Worm (Caenorhabditis elegans) whole organism, L2 larva: Measurements from ENCODE around the gene gcy-29.

Experiments
- C34F6.9 ChIP-seq: fragments of 150-350 bp; optimal IDR thresholded peaks from 2 replicates; lab custom pipeline; 2014; ENCODE audit warnings: missing biosample characterization, missing genetic modification characterization
- F13H6.1 ChIP-seq: sonication (generic microtip); optimal IDR thresholded peaks from 2 replicates; lab custom pipeline; 2016; ENCODE audit warnings: missing genetic modification characterization, missing compliant biosample characterization
- Y55F3AM.14 ChIP-seq: fragments of 200-800 bp; sonication (Bioruptor generic); optimal IDR thresholded peaks from 2 replicates; lab custom pipeline; 2018; ENCODE audit warnings: mild to moderate bottlenecking, missing genetic modification characterization, missing compliant biosample characterization
- ZK546.5 ChIP-seq: sonication (generic microtip); optimal IDR thresholded peaks from 2 replicates; lab custom pipeline; 2017; ENCODE audit warnings: missing biosample characterization, missing genetic modification characterization
- ama-1 ChIP-seq: fragments of 150-350 bp; optimal IDR thresholded peaks from 2 replicates; lab custom pipeline; 2018; ENCODE audit warnings: inconsistent platforms
- ceh-16 ChIP-seq: fragments of 150-350 bp; optimal IDR thresholded peaks from 2 replicates; lab custom pipeline; 2014; ENCODE audit warnings: missing biosample characterization, missing genetic modification characterization
- ceh-82 ChIP-seq: fragments of 150-350 bp; optimal IDR thresholded peaks from 2 replicates; lab custom pipeline; 2014; ENCODE audit warnings: missing biosample characterization, missing genetic modification characterization
- dmd-4 ChIP-seq: sonication (generic microtip); optimal IDR thresholded peaks from 2 replicates; lab custom pipeline; 2017; ENCODE audit warnings: missing biosample characterization, missing genetic modification characterization
- egl-27 ChIP-seq: sonication (generic microtip); optimal IDR thresholded peaks from 3 replicates; lab custom pipeline; 2017; ENCODE audit warnings: missing biosample characterization, missing genetic modification reagents, missing genetic modification characterization
- elt-1 ChIP-seq: fragments of 150-350 bp; optimal IDR thresholded peaks from 2 replicates; lab custom pipeline; 2014; ENCODE audit warnings: missing biosample characterization, missing genetic modification characterization
- elt-3 ChIP-seq: sonication (generic microtip); optimal IDR thresholded peaks from 2 replicates; lab custom pipeline; 2017; ENCODE audit warnings: missing biosample characterization, missing genetic modification characterization
- fos-1 ChIP-seq: fragments of 150-350 bp; optimal IDR thresholded peaks from 2 replicates; lab custom pipeline; 2014; ENCODE audit warnings: missing biosample characterization, missing genetic modification characterization
- gmeb-1 ChIP-seq: fragments of 150-350 bp; optimal IDR thresholded peaks from 2 replicates; lab custom pipeline; 2014; ENCODE audit warnings: missing biosample characterization, missing genetic modification characterization
- lin-11 ChIP-seq: fragments of 150-350 bp; sonication (generic microtip); optimal IDR thresholded peaks from 2 replicates; lab custom pipeline; 2014; ENCODE audit warnings: missing biosample characterization, missing genetic modification characterization, inconsistent platforms, mixed read lengths
- lin-13 ChIP-seq: fragments of 150-350 bp; optimal IDR thresholded peaks from 2 replicates; lab custom pipeline; 2014; ENCODE audit warnings: missing biosample characterization, missing genetic modification reagents, missing genetic modification characterization
- lin-39 ChIP-seq: fragments of 150-350 bp; optimal IDR thresholded peaks from 2 replicates; lab custom pipeline; 2014; ENCODE audit warnings: missing biosample characterization, missing genetic modification reagents, missing genetic modification characterization
- lsy-2 ChIP-seq, 2 experiments: fragments of 150-350 bp in 1 of 2; sonication (generic microtip) in 1 of 2; optimal IDR thresholded peaks; 2 replicates each; lab custom pipeline; 2014 to 2017; ENCODE audit warnings: missing biosample characterization in 2 of 2, missing genetic modification characterization in 2 of 2
- mab-5 ChIP-seq: fragments of 150-350 bp; optimal IDR thresholded peaks from 2 replicates; lab custom pipeline; 2014; ENCODE audit warnings: missing biosample characterization, missing genetic modification characterization
- mbf-1 ChIP-seq: sonication (generic microtip); optimal IDR thresholded peaks from 2 replicates; lab custom pipeline; 2017; ENCODE audit warnings: missing biosample characterization, missing genetic modification characterization
- nhr-10 ChIP-seq: sonication (generic microtip); optimal IDR thresholded peaks from 2 replicates; lab custom pipeline; 2017; ENCODE audit warnings: missing biosample characterization, missing genetic modification characterization
- nhr-11 ChIP-seq: fragments of 150-350 bp; optimal IDR thresholded peaks from 2 replicates; lab custom pipeline; 2014; ENCODE audit warnings: missing biosample characterization, missing genetic modification characterization
- nhr-129 ChIP-seq: fragments of 150-350 bp; optimal IDR thresholded peaks from 2 replicates; lab custom pipeline; 2014; ENCODE audit warnings: missing biosample characterization, missing genetic modification characterization
- nhr-23 ChIP-seq: fragments of 150-350 bp; optimal IDR thresholded peaks from 2 replicates; lab custom pipeline; 2014; ENCODE audit warnings: missing biosample characterization, missing genetic modification reagents, missing genetic modification characterization
- nhr-237 ChIP-seq: fragments of 150-350 bp; optimal IDR thresholded peaks from 2 replicates; lab custom pipeline; 2014; ENCODE audit warnings: missing biosample characterization, missing genetic modification characterization
- nhr-25 ChIP-seq: fragments of 150-350 bp; sonication (generic microtip); optimal IDR thresholded peaks from 3 replicates; lab custom pipeline; 2014; ENCODE audit warnings: missing biosample characterization, missing genetic modification characterization
- nhr-6 ChIP-seq: fragments of 150-350 bp; optimal IDR thresholded peaks from 2 replicates; lab custom pipeline; 2014; ENCODE audit warnings: missing biosample characterization, missing genetic modification characterization
- peb-1 ChIP-seq: fragments of 150-350 bp; optimal IDR thresholded peaks from 2 replicates; lab custom pipeline; 2014; ENCODE audit warnings: missing biosample characterization, missing genetic modification characterization
- sem-4 ChIP-seq: fragments of 150-350 bp; optimal IDR thresholded peaks from 2 replicates; lab custom pipeline; 2014; ENCODE audit warnings: missing biosample characterization, missing genetic modification reagents, missing genetic modification characterization
- skn-1 ChIP-seq: sonication (generic microtip); optimal IDR thresholded peaks from 2 replicates; lab custom pipeline; 2017; ENCODE audit warnings: missing biosample characterization, missing genetic modification characterization
- sma-3 ChIP-seq: sonication (generic microtip); optimal IDR thresholded peaks from 2 replicates; lab custom pipeline; 2016; ENCODE audit warnings: missing genetic modification reagents, missing genetic modification characterization, missing compliant biosample characterization
- snpc-4 ChIP-seq: fragments of 150-350 bp; optimal IDR thresholded peaks from 2 replicates; lab custom pipeline; 2014; ENCODE audit warnings: missing biosample characterization, missing genetic modification characterization
- unc-62 ChIP-seq: fragments of 150-350 bp; optimal IDR thresholded peaks from 2 replicates; lab custom pipeline; 2014; ENCODE audit warnings: missing biosample characterization, missing genetic modification reagents, missing genetic modification characterization
- zag-1 ChIP-seq: fragments of 150-350 bp; optimal IDR thresholded peaks from 2 replicates; lab custom pipeline; 2014; ENCODE audit warnings: missing biosample characterization, missing genetic modification characterization
- ztf-11 ChIP-seq: sonication (generic microtip); optimal IDR thresholded peaks from 2 replicates; lab custom pipeline; 2017; ENCODE audit warnings: missing biosample characterization, missing genetic modification characterization
- ztf-4 ChIP-seq: fragments of 150-350 bp; optimal IDR thresholded peaks from 2 replicates; lab custom pipeline; 2014; ENCODE audit warnings: missing biosample characterization, missing genetic modification characterization

Gene gcy-29

ce11 chrII:14515017-14515416 lies 33.6 kb downstream of the gcy-29 start, which contains the start of gene K10H10.9:
Gene K10H10.9, minus strand, starts transcription at chrII:14515117.
- no peak for TF ChIP-seq ceh-16 (tag; lab: Kevin White, UChicago)
- no peak for TF ChIP-seq sma-3
- TF ChIP-seq F13H6.1 (tag; lab: Kevin White, UChicago) = no peak
- TF ChIP-seq ztf-11 = no peak
- TF ChIP-seq nhr-129 (tag; lab: Kevin White, UChicago) = no peak
- no peak for TF ChIP-seq ZK546.5 (tag; lab: Kevin White, UChicago)
- no peak for TF ChIP-seq nhr-237 (tag; lab: Kevin White, UChicago)
- TF ChIP-seq elt-3 (tag; lab: Kevin White, UChicago) = no peak
- no peak for TF ChIP-seq mbf-1 (tag; lab: Kevin White, UChicago)
- TF ChIP-seq skn-1 (tag; lab: Kevin White, UChicago) = no peak

ce11 chrII:14511189-14511588 lies 37.4 kb downstream of the gcy-29 start, which contains the start of gene K10H10.13:
Gene K10H10.13, minus strand, starts transcription at chrII:14511289.
- TF ChIP-seq lsy-2 (tag; optimal IDR thresholded peaks at IDR 0.05; lab: Kevin White, UChicago) (no peak), ceh-82 (no peak), lin-39 (tag; lab: Kevin White, UChicago) (no peak), C34F6.9 (tag; lab: Kevin White, UChicago) (no peak), ztf-11 (no peak), dmd-4 (tag; lab: Kevin White, UChicago) (no peak), ama-1 (no peak), sem-4 (tag; lab: Kevin White, UChicago) (no peak), unc-62 (GFP tag; lab: Kevin White, UChicago) (no peak), nhr-25 (tag; lab: Kevin White, UChicago) (no peak), mbf-1 (tag; lab: Kevin White, UChicago) (no peak), Y55F3AM.14 (GFP tag; lab: Kevin White, UChicago) (no peak), nhr-237 (tag; lab: Kevin White, UChicago) (no peak), ztf-4 (tag; lab: Kevin White, UChicago) (no peak)

- TF ChIP-seq fos-1 (tag; lab: Kevin White, UChicago) (peak; percentile 69), mab-5 (tag; lab: Kevin White, UChicago) (no peak), ama-1 (no peak), snpc-4 (tag; lab: Kevin White, UChicago) (no peak)
Measured at ce11 chrII:14510162-14510561, 38.4 kb downstream of the gcy-29 start.

- TF ChIP-seq egl-27 (tag; lab: Kevin White, UChicago) (no peak), lin-13 (GFP tag; lab: Kevin White, UChicago) (no peak), mab-5 (tag; lab: Kevin White, UChicago) (no peak), zag-1 (no peak), nhr-6 (tag; lab: Kevin White, UChicago) (no peak), nhr-23 (no peak), ceh-82 (no peak), elt-1 (tag; lab: Kevin White, UChicago) (no peak), ztf-11 (no peak)
Measured at ce11 chrII:14507563-14507962, 41.0 kb downstream of the gcy-29 start, which contains the start of the genes K10H10.7 and K10H10.10. Gene K10H10.7, minus strand, starts transcription at chrII:14507663. Gene K10H10.10, plus strand, starts transcription at chrII:14507766.

- TF ChIP-seq nhr-10 (tag; lab: Kevin White, UChicago) (no peak), nhr-11 (tag; lab: Kevin White, UChicago) (no peak), elt-1 (tag; lab: Kevin White, UChicago) (no peak), Y55F3AM.14 (GFP tag; lab: Kevin White, UChicago) (no peak), lsy-2 (tag; optimal IDR thresholded peaks at IDR 0.05; lab: Kevin White, UChicago) (no peak), skn-1 (tag; lab: Kevin White, UChicago) (no peak), lin-11 (tag; lab: Kevin White, UChicago) (no peak), peb-1 (no peak), nhr-23 (no peak), nhr-6 (tag; lab: Kevin White, UChicago) (no peak), ztf-4 (tag; lab: Kevin White, UChicago) (no peak), ceh-82 (no peak), C34F6.9 (tag; lab: Kevin White, UChicago) (no peak), mbf-1 (tag; lab: Kevin White, UChicago) (no peak), nhr-129 (tag; lab: Kevin White, UChicago) (no peak), gmeb-1 (tag; lab: Kevin White, UChicago) (no peak)
- TF ChIP-seq, all 48 proteins: peak for 0
Measured at ce11 chrII:14506245-14506644, 42.3 kb downstream of the gcy-29 start, which contains the start of gene K10H10.12. Gene K10H10.12, minus strand, starts transcription at chrII:14506345.
